Worm (Caenorhabditis elegans) whole organism, early embryonic: ENCODE data around the gene R07B1.9.
A peak's percentile ranks its signal among the peaks of the same experiment; 100 is the strongest.

ENCODE experiments used
- B0310.2 ChIP-seq: sonication (generic microtip); optimal IDR thresholded peaks from 2 replicates; lab custom pipeline; 2016; ENCODE audit warnings: mild to moderate bottlenecking, missing genetic modification characterization, missing compliant biosample characterization
- F13C5.2 ChIP-seq: sonication (generic microtip); optimal IDR thresholded peaks from 2 replicates; lab custom pipeline; 2017; ENCODE audit warnings: mild to moderate bottlenecking, missing genetic modification characterization, inconsistent platforms, missing compliant biosample characterization
- aly-1 ChIP-seq: sonication (generic microtip); optimal IDR thresholded peaks from 2 replicates; lab custom pipeline; 2016; ENCODE audit warnings: missing genetic modification characterization, missing compliant biosample characterization
- ama-1 ChIP-seq: fragments of 150-350 bp; optimal IDR thresholded peaks from 2 replicates; lab custom pipeline; 2014
- ceh-13 ChIP-seq: fragments of 200-800 bp; sonication (Bioruptor generic); optimal IDR thresholded peaks from 2 replicates; lab custom pipeline; 2018; ENCODE audit warnings: mild to moderate bottlenecking, missing genetic modification characterization, missing compliant biosample characterization
- ceh-36 ChIP-seq: sonication (generic microtip); optimal IDR thresholded peaks from 2 replicates; lab custom pipeline; 2016; ENCODE audit warnings: missing genetic modification characterization, inconsistent platforms, missing compliant biosample characterization
- ets-7 ChIP-seq: sonication (generic microtip); optimal IDR thresholded peaks from 2 replicates; lab custom pipeline; 2016; ENCODE audit warnings: missing genotype, missing genetic modification characterization, missing compliant biosample characterization
- flt-1 ChIP-seq: fragments of 200-800 bp; sonication (Bioruptor generic); IDR thresholded peaks from 2 replicates; pipeline ENCODE4 v1.3.6; 2022; ENCODE audit warnings: missing genetic modification characterization, missing compliant biosample characterization
- hmbx-1 ChIP-seq: sonication (generic microtip); optimal IDR thresholded peaks from 2 replicates; lab custom pipeline; 2016; ENCODE audit warnings: mild to moderate bottlenecking, missing genetic modification characterization, missing compliant biosample characterization
- hmg-4 ChIP-seq: fragments of 200-800 bp; sonication (Bioruptor generic); optimal IDR thresholded peaks from 2 replicates; lab custom pipeline; 2018; ENCODE audit warnings: mild to moderate bottlenecking, missing genetic modification characterization, missing compliant biosample characterization
- hnd-1 ChIP-seq: sonication (generic microtip); optimal IDR thresholded peaks from 2 replicates; lab custom pipeline; 2016; ENCODE audit warnings: missing genetic modification characterization, missing compliant biosample characterization
- pes-1 ChIP-seq: fragments of 200-800 bp; sonication (Bioruptor generic); IDR thresholded peaks from 2 replicates; pipeline ENCODE4 v1.3.6; 2022; ENCODE audit warnings: missing genetic modification reagents, missing genetic modification characterization, missing compliant biosample characterization
- scrt-1 ChIP-seq: fragments of 200-800 bp; sonication (Bioruptor generic); IDR thresholded peaks from 2 replicates; pipeline ENCODE4 v1.3.6; 2022; ENCODE audit warnings: missing genetic modification characterization, missing compliant biosample characterization
- sea-1 ChIP-seq: fragments of 200-800 bp; sonication (Bioruptor generic); conservative IDR thresholded peaks from 2 replicates; pipeline ENCODE4 v1.3.6; 2022; ENCODE audit warnings: missing genetic modification characterization, missing compliant biosample characterization
- tbx-11 ChIP-seq: fragments of 200-800 bp; sonication (Bioruptor generic); IDR thresholded peaks from 2 replicates; pipeline ENCODE4 v1.3.6; 2022; ENCODE audit warnings: missing genetic modification characterization, missing compliant biosample characterization
- tbx-37 ChIP-seq: fragments of 200-800 bp; sonication (Bioruptor generic); conservative IDR thresholded peaks from 2 replicates; pipeline ENCODE4 v1.3.6; 2022; ENCODE audit warnings: missing genetic modification reagents, missing genetic modification characterization, missing compliant biosample characterization
- tra-4 ChIP-seq: sonication (generic microtip); optimal IDR thresholded peaks from 2 replicates; lab custom pipeline; 2017; ENCODE audit warnings: missing genetic modification characterization, missing compliant biosample characterization

R07B1.9 gene

DNA sequence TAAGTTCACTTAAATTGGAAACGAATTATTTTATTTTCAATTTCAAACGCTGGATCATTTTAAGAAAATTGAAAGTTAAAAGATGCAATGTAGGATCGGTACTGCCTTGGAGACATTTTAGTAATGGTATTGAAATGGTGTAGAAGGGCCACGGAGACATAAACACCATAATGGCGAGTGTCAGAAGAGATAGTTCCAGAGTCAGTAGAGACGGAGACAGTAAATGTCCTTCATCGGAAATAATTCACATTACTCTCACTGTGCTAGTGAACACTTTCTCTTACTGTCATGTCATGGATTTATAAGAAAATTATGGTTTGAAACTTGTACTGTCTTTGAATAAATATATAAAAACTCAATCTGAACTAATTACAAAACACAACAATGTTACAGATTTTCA is 15.9 kb downstream of the R07B1.9 start:
- TF ChIP-seq hmg-4 (GFP tag; lab: Kevin White, UChicago) (no peak), tra-4 (tag; lab: Kevin White, UChicago) (no peak), ceh-13 (no peak), hmbx-1 (tag; lab: Kevin White, UChicago) (no peak), B0310.2 (tag; lab: Kevin White, UChicago) (no peak), scrt-1 (GFP tag; lab: Robert Waterston, UW) (no peak), sea-1 (GFP tag; lab: Robert Waterston, UW) (no peak), ets-7 (tag; lab: Kevin White, UChicago) (no peak)

- TF ChIP-seq pes-1 (no peak), hmbx-1 (tag; lab: Kevin White, UChicago) (no peak), tra-4 (tag; lab: Kevin White, UChicago) (no peak), ceh-13 (no peak), tbx-11 (GFP tag; lab: Robert Waterston, UW) (no peak), ceh-36 (tag; lab: Kevin White, UChicago) (no peak), sea-1 (GFP tag; lab: Robert Waterston, UW) (no peak), B0310.2 (tag; lab: Kevin White, UChicago) (no peak), flt-1 (GFP tag; lab: Robert Waterston, UW) (no peak), hmg-4 (GFP tag; lab: Kevin White, UChicago) (no peak), scrt-1 (GFP tag; lab: Robert Waterston, UW) (no peak), tbx-37 (no peak), F13C5.2 (no peak), hnd-1 (tag; lab: Kevin White, UChicago) (no peak), ets-7 (tag; lab: Kevin White, UChicago) (no peak), ama-1 (lab: Kevin White, UChicago) (no peak), aly-1 (tag; lab: Kevin White, UChicago) (no peak)
These were observed 17.6 kb downstream of the R07B1.9 start, which contains the start of gene F21G4.3 for ce11 chrX:9894844-9895243. F21G4.3 (plus strand) TSS chrX:9895144.

- peak; percentile 22 for TF ChIP-seq aly-1 (tag; lab: Kevin White, UChicago)
- TF ChIP-seq sea-1 (GFP tag; lab: Robert Waterston, UW), result no peak
These were observed 22.4 kb downstream of the R07B1.9 start, which contains the start of gene phf-34 for ce11 chrX:9899426-9900131. phf-34 (minus strand) TSS chrX:9899476.

- TF ChIP-seq sea-1 (GFP tag; lab: Robert Waterston, UW) (no peak), aly-1 (tag; lab: Kevin White, UChicago) (no peak), ceh-13 (no peak), pes-1 (no peak)
These were observed 28.6 kb downstream of the R07B1.9 start, which contains the start of gene F21G4.5 for ce11 chrX:9905840-9906239. F21G4.5 (plus strand) TSS chrX:9906140.

ce11 chrX:9917362-9917761 is 40.1 kb downstream of the R07B1.9 start, which contains the start of gene F21G4.6:
F21G4.6 (minus strand) TSS chrX:9917448.
- no peak for TF ChIP-seq hmg-4 (GFP tag; lab: Kevin White, UChicago)
- TF ChIP-seq scrt-1 (GFP tag; lab: Robert Waterston, UW), result no peak
- TF ChIP-seq tbx-37, result 0 out of 2 replicates have a peak, but pooled peaks have one; percentile 33
- TF ChIP-seq flt-1 (GFP tag; lab: Robert Waterston, UW), result no peak

DNA sequence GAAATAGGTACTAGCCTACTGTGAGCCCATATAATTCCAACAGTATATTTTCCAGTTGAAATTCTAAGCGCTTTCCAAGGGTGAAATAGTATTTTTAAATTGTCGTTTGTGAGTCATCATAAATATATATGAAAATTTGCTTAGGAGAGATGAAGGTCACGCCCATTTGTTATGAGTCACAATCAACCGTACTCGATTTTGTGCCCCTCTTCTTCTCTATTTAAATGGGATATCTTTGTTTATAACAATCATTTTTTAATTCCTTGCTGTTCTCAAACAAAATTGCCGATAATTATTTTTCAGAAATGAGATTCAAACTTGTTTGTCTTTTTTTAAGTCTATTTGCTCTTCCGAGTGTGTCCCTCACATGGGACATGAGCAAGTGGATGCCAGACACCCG is 41.8 kb downstream of the R07B1.9 start, which contains the start of gene folr-1:
TSS of gene folr-1 (plus strand) at position 301 of the 400 bp plus-strand sequence.
- TF ChIP-seq ceh-36 (tag; lab: Kevin White, UChicago), result no peak
- TF ChIP-seq pes-1, result no peak
- no peak for TF ChIP-seq ceh-13
- TF ChIP-seq hmg-4 (GFP tag; lab: Kevin White, UChicago), result no peak
- no peak for TF ChIP-seq hnd-1 (tag; lab: Kevin White, UChicago)
- no peak for TF ChIP-seq tbx-37
- no peak for TF ChIP-seq flt-1 (GFP tag; lab: Robert Waterston, UW)
- TF ChIP-seq hmbx-1 (tag; lab: Kevin White, UChicago), result no peak

DNA sequence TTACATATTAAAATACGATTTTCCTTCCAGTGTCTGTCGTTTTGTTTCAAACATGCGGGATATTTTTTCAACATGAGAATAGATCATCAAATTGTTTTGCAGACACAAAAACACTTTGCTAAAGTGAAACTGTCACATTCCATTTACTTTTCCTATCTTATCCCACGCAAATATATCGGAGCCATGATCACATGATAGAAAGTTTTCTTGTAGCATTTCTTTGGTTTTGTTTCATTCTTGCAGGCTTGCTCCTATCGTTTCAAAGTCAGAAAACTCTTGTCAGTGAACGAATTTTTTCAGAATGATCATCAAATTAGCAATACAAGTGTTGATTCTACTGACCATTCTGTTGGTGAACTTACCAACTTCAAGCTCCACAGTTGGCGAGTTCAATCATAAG is 44.0 kb downstream of the R07B1.9 start, which contains the start of gene C17G1.2:
TSS of gene C17G1.2 (plus strand) at position 301 of the 400 bp plus-strand sequence.
- TF ChIP-seq F13C5.2 (no peak), ceh-36 (tag; lab: Kevin White, UChicago) (no peak), hmg-4 (GFP tag; lab: Kevin White, UChicago) (no peak), flt-1 (GFP tag; lab: Robert Waterston, UW) (no peak), ama-1 (lab: Kevin White, UChicago) (no peak), sea-1 (GFP tag; lab: Robert Waterston, UW) (no peak)

- no peak for TF ChIP-seq tbx-11 (GFP tag; lab: Robert Waterston, UW)
- TF ChIP-seq scrt-1 (GFP tag; lab: Robert Waterston, UW), result no peak
- TF ChIP-seq ceh-36 (tag; lab: Kevin White, UChicago), result no peak
- no peak for TF ChIP-seq ama-1 (lab: Kevin White, UChicago)
- no peak for TF ChIP-seq flt-1 (GFP tag; lab: Robert Waterston, UW)
- no peak for TF ChIP-seq F13C5.2
- no peak for TF ChIP-seq B0310.2 (tag; lab: Kevin White, UChicago)
- no peak for TF ChIP-seq ets-7 (tag; lab: Kevin White, UChicago)
- TF ChIP-seq ceh-13, result no peak
- no peak for TF ChIP-seq pes-1
- TF ChIP-seq hmbx-1 (tag; lab: Kevin White, UChicago), result no peak
- TF ChIP-seq sea-1 (GFP tag; lab: Robert Waterston, UW), result no peak
- TF ChIP-seq tra-4 (tag; lab: Kevin White, UChicago), result no peak
- TF ChIP-seq aly-1 (tag; lab: Kevin White, UChicago), result no peak
- TF ChIP-seq tbx-37, result no peak
- TF ChIP-seq hmg-4 (GFP tag; lab: Kevin White, UChicago), result no peak
- TF ChIP-seq hnd-1 (tag; lab: Kevin White, UChicago), result no peak
These were observed 47.7 kb downstream of the R07B1.9 start, which contains the start of gene ugt-23 for ce11 chrX:9924962-9925361. ugt-23 (minus strand) TSS chrX:9925173.
